Fruit fly (Drosophila melanogaster) ovary, adult (tissue): Measurements from ENCODE around the gene CG31406.

Source experiments
- CG17801 ChIP-seq: fragments of 200-800 bp; optimal IDR thresholded peaks from 2 replicates; lab custom pipeline; 2019; ENCODE audit warnings: missing biosample characterization, mild to moderate bottlenecking, missing genetic modification characterization, moderate library complexity; ENCODE audit not compliant: partially characterized antibody

Gene CG31406

DNA sequence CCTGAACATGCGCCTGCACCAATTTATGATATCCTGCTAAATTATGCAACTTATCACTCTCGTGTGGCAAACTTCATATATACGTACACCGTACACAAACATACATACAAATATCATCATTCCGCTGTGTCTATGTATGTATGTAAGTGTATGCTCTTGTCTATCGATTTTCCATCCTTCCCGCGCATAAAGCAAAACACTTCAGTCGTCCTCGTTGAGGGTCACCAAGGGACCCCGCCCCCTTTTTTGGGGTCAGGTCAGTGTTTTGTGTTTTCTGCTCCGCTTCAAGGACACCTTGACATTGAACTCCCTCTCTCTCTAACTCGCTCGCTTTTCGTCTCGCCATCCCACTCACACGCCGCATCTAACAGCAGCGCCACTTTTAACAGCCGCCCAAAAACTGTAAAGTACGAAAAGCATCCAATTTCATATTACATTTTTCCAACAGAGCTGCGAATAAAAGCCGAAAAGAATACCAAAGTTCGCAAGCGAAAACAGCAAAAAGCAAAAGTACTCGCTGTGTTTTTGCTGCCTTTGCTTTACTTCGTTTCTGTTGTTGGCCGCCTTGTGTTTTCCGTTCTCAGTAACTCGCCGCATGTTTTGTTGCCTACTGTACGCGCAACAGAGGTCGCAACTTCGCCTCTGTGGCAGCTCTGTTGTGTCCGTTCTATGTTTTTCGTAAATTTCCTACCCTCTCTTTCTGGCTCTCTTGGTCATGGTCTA lies 7.4 kb downstream of the CG31406 start:
- no peak for TF ChIP-seq CG17801 (GFP tag; lab: Kevin White, UChicago)

DNA sequence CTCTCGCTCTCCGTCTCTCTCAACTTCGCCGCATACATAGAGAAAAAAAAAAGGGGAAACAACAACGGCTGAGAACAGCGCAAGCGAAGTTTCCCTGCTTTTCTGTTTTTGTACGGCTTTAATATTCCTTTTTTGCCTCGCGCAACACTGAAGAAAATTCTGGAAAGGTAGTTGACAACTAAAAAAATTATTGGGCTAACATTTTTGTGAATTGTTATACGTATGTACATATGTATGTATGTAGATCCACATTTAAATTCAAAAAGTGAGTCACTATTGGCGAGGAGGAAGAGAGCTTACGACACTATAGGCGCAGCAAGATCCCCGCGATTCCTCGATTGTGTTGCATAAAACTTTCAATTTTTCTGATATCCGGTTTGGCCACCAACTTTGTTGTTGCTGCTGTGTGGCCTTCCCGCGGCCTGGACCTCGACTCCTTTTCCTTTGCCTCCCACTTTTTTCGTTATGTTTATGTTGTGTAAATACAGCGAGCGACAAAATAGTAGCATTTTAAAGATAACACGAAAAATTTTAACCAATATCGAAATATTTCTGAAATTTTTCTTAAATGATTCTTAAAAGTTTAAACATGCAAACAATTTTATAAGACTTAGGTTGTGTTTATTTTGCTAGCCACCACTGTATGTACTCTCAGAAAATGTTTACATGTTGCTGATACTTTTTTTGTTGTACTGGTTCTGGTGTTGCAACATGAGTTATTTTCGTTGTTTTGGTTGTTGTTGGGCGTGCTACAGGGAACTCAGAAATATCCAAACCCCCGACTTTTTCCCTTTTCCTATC lies 8.2 kb downstream of the CG31406 start:
- no peak for TF ChIP-seq CG17801 (GFP tag; lab: Kevin White, UChicago)

DNA sequence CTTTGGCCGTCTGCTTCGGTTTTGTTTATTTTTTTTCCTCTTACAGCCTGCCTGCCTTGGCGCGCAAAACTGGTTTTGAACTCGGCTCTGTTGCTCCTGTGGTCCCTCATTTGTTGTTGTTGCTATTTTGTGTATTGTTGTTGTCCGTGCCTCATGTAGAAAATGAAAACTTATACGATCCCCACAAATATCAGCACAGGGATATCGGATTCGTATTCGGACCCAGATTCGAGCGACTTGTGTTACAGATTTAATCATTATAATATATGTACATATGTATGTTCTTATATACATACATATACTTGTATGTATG lies 8.8 kb downstream of the CG31406 start:
- no peak for TF ChIP-seq CG17801 (GFP tag; lab: Kevin White, UChicago)

DNA sequence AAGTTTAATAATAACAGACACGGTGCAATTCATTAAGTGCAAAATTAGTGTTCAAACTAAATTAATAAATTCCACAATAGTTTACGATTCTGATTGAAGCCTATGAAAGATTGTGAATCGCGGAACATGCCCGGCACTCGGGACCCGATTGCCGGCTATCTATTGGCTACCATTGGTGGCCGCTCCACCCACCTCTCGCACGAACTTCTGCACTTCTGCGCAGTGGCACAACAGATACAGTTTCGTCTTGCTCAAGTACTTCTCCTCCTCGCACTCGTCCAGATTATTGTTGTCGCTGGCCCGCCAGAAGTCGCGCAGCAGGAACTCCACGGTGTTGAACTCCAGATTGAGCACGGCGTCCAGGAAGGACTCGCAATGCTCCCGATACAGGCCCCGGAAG lies 15.7 kb downstream of the CG31406 start:
- TF ChIP-seq CG17801 (GFP tag; lab: Kevin White, UChicago): no peak

DNA sequence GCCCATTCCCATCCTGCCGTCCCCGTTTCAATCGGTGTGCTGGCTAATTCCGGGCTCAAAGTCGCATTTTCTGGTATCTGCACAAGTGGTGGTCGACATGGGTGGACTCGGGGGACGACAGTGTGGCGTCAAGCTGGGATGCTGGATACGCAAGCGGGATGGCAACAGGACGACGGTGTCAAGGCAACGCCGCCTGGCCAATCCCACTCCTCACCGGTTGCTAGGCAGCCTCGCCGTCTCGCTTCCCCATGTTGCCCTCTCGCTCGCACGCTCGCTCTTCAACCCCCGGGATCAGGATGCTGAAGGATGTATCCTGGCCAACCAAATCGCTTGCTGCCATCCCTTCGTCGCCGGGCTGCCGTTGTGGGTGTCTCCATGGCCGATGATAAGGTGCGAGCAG lies 19.7 kb downstream of the CG31406 start:
- TF ChIP-seq CG17801 (GFP tag; lab: Kevin White, UChicago): no peak

DNA sequence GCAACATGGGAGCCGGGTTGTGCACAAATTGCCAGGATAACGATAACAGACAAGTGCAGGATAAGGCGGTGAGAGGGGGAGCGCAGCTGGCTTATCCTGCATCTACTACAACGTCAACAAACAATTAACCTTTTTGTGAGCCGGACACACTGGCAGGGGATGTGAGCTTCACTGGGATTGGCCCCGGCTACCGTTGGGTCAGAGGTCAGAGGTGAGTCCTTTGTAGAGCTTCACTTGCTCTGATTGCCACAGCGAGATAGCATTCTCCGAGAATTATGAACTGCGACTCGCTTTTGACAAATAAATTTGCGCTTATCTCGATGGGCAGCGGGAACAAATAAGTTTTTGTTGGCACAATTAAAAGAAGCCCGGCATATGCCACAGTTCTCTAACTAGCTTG lies 21.2 kb downstream of the CG31406 start:
- no peak for TF ChIP-seq CG17801 (GFP tag; lab: Kevin White, UChicago)

DNA sequence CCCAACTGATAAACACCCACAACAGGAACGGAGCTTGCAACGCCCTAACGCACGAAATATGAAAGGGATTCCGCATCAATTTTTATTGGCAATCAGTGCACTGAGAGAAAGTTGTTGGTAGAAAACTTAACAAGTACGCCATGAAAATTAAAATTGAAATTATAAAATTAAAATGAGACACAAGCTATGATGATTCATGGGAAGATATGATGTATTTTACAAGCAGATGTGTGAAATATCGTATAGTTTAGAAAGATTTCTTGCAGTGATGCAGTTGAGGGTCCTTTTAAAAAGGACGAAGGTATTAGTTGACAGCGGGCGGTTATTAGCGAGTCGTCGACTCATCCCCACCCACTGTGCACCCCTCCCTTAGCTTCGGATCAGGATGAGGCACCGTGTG lies 21.9 kb downstream of the CG31406 start:
- TF ChIP-seq CG17801 (GFP tag; lab: Kevin White, UChicago): no peak

DNA sequence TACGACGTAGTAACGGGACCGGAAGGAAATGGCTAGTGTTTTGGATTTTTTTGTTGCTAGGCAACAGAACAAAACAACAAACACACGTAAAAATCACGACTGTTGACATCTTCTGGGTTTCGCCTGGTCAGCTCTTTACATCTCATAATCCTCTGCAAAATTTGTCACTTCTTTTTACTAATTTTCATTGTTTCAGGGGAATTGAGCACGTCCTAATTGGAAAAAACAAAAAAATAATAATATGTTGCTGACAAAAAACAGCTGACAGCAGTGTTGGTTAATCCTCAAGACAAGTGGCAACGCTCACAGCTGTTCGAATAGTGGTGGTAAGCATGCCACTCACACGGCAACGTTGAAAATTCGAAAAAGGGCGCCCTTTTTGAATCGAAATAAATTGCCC lies 29.3 kb downstream of the CG31406 start, which contains the start of gene Rfx:
TSS of gene Rfx (minus strand) at position 220 of the 400 bp plus-strand sequence.
- peak; percentile 74 for TF ChIP-seq CG17801 (GFP tag; lab: Kevin White, UChicago)

DNA sequence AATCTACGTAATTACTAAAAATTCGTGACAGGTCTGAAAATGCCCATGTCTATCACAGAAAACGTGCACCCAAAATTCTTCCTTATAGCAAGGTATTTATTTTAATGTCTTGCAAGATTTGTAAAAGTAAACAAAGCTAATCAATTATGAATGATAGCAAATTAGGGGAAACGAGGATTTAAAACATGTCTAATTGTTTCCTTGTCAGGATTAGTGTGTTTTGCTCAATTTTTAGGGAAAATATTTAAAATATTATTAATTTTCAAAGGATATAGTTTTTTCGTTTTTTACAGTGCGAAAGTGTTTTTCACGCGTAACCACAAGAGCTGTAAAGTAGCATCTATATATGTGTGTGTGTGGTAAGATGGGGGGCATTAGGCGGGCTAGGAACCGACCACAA lies 30.4 kb downstream of the CG31406 start:
- no peak for TF ChIP-seq CG17801 (GFP tag; lab: Kevin White, UChicago)

DNA sequence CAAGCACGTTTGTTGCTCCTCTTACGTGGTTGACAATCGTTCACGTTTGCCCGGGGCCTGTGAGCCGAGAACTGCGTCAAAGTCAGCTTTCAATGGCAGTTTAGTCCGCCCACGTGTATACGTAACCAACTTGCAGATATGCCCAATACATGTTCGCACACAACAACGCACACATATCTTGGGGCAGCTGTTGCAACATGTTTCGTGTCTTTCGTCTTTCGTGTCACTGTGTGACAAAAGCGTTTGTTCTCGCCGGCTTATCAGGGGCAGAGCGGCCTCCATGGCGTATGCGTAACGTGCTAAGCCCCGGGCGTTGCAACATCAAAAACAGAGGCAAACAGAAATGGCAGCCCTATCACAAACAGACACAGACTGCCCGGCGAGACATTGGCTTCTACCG lies 30.8 kb downstream of the CG31406 start:
- no peak for TF ChIP-seq CG17801 (GFP tag; lab: Kevin White, UChicago)

DNA sequence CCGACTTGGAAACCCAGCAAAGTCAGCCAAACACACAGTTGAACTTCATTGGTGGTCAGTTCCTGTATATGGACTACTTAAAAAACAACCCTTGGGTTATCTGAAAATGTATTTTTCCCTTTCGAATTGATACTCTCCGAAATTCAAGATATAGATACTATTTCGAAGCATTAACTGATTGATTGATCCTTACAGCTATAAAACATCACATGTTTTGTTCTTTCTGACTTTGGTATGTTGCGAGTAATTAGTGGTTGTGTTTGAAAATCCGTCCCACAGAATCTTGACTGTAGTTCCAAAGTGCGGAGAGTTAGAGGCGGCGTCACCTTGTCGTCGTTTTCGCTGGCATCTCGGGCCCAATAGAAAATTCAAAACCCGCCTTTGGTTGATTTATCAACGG lies 31.5 kb downstream of the CG31406 start:
- no peak for TF ChIP-seq CG17801 (GFP tag; lab: Kevin White, UChicago)

DNA sequence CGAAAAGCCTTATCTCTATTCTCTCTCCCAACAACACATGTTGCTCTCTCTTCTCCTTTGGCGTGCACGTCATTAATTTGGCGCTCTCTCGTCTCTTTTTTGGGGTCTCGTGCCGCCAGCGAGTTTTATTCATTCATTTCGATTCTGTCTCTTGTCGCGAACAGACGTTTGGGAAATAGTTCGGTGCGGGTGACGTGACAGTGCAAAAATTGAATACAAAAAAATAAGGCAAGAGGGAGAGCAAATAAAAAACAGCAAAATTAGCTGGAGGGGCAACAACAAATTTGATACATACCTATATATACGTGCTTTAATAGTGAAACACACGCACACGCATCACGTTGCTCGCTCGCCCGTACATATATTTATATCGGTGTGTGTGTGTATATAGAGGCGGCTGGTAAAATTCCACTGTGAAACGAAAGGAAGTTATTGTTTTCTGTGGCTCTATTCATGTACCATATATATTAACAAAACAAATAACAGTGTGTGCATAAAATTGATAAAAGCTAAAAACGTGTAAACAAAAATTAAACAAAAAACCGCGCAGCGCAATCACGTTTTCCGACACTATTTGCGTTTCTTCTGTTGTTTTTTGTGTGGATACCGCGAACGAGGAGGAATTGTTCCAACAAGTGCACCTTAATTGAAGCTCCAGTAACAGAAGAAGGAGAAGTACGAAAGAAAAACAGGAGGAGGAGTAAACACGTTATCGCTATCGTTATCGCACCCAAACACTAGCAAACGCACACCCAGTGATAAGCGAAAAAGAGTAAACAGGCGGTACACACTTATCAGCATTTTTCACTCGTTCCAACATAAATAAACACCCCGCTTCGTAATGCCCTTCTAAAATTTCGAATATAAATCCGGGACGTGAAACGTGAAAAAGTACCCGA lies 39.8 kb downstream of the CG31406 start, which contains the start of gene cwo:
TSS of gene cwo (plus strand) at position 131 of the 899 bp plus-strand sequence.
- peak; percentile 5 for TF ChIP-seq CG17801 (GFP tag; lab: Kevin White, UChicago)

DNA sequence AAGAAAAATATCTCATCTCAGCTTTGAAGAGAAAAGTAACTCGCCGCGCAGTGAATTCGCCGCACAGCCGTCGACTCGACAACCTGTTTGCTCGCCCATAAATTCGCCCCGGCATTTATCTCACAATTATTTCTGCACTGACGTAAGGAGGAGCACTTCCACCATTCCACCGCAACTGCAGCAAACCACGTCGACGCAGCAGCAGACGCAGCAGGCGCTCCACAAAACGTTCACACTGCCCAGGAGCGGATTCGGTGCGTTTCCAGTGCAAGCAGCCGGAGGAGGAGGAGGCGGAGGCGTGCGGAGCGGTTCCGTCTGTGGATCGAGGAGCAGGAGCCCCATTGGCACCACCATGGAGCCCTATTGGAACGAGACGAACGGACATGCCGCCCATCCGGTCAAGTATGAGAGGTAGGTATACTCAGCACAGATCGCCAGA lies 40.5 kb downstream of the CG31406 start:
- TF ChIP-seq CG17801 (GFP tag; lab: Kevin White, UChicago): no peak

DNA sequence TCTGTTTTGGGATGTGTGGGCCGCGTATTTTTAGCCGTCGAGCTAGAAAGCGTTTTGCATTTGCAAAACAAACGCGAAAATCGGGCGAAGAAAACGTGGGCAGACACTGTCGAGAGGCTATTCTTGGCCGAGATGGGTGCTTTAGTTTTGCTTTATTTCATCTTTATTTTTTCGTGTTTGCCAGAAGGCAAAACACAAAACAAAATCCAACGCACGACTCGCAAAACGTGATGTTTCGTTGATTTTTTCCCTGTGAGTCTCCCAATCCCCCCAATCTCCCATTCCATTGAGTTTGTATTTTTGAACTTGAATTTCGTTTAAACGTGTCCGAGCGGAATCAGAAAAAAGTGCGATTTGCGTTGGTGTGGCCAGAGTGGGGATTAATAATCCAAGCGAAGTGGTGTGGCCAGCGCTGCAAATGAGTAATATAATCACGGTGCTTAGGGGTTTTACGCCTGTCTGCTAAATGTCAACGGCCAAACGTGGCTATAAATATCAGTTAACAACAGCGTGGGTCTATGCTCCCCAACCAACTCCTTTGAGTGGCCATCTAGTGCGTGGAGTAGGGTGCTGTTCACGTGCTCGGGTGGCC lies 41.4 kb downstream of the CG31406 start:
- no peak for TF ChIP-seq CG17801 (GFP tag; lab: Kevin White, UChicago)
